Fruit fly (Drosophila melanogaster): ENCODE results near the gene Rpp20.

DNA sequence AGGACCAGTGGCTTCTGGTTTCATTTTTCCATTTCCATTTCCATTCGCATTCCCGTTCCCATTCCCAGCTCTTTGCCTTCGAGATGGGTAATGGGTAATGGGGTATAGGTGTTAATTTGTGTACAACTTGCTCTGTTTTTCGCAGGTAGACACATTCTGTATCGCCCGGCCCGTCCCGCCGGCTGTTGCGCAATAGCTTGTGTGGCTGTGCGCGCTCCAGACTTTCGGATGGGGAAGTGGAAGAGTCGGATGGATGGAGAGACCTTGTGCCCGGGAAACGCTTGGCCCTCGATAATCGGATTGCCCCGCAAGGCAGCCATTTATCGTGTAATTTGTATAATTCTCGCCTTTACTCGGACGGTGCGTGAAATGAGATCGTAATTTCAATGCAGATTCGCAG is 9.5 kb downstream of the Rpp20 start:
- no peak for TF ChIP-seq Snoo (tag; optimal IDR thresholded peaks at IDR 0.05)
- no peak for TF ChIP-seq CG17806 (tag; optimal IDR thresholded peaks at IDR 0.05)
- TF ChIP-seq Pif1A (GFP tag; optimal IDR thresholded peaks at IDR 0.05) = no peak
- TF ChIP-seq EcR (GFP tag; optimal IDR thresholded peaks at IDR 0.05) = no peak
- no peak for TF ChIP-seq CG4496 (GFP tag; IDR thresholded peaks at IDR 0.05)
- TF ChIP-seq gl (tag; optimal IDR thresholded peaks at IDR 0.05) = no peak

Data from whole organism, pupa.